Fruit fly (Drosophila melanogaster) whole organism, wandering third instar larva: ENCODE data around the gene Atpalpha.

ENCODE experiments used
- Abd-B ChIP-seq: fragments of >200 bp; optimal IDR thresholded peaks from 2 replicates; lab custom pipeline; 2017; ENCODE audit warnings: missing biosample characterization, missing genetic modification characterization
- HLH106 ChIP-seq: fragments of 200-800 bp; optimal IDR thresholded peaks from 3 replicates; lab custom pipeline; 2019; ENCODE audit warnings: missing biosample characterization, mild to moderate bottlenecking, missing genetic modification characterization, moderate library complexity
- Myc ChIP-seq: fragments of >200 bp; optimal IDR thresholded peaks from 2 replicates; lab custom pipeline; 2017
- Sp1 ChIP-seq: fragments of 200-800 bp; sonication (Bioruptor generic); optimal IDR thresholded peaks from 3 replicates; lab custom pipeline; 2019; ENCODE audit warnings: missing biosample characterization, mild to moderate bottlenecking, missing genetic modification characterization, moderate library complexity
- Vsx2 ChIP-seq: fragments of 200-300, 225-300 bp; sonication (Bioruptor generic); optimal IDR thresholded peaks from 2 replicates; lab custom pipeline; 2018; ENCODE audit warnings: missing biosample characterization, missing genetic modification characterization; ENCODE audit not compliant: partially characterized antibody
- br ChIP-seq: fragments of 200-800 bp; sonication (Bioruptor generic); optimal IDR thresholded peaks from 2 replicates; lab custom pipeline; 2016; ENCODE audit warnings: missing biosample characterization, missing genetic modification characterization
- dmrt93B ChIP-seq: fragments of 200-800 bp; sonication (Bioruptor generic); optimal IDR thresholded peaks from 2 replicates; lab custom pipeline; 2018; ENCODE audit warnings: missing biosample characterization, mild to moderate bottlenecking, missing genetic modification characterization
- dsf ChIP-seq: sonication (Bioruptor generic); optimal IDR thresholded peaks from 2 replicates; lab custom pipeline; 2016; ENCODE audit warnings: missing biosample characterization, missing genetic modification characterization, borderline replicate concordance
- jim ChIP-seq: fragments of 175-275, 200-325 bp; sonication (Bioruptor generic); optimal IDR thresholded peaks from 2 replicates; lab custom pipeline; 2016; ENCODE audit warnings: missing biosample characterization, mild to moderate bottlenecking, missing genetic modification characterization
- pan ChIP-seq: fragments of >200 bp; optimal IDR thresholded peaks from 2 replicates; lab custom pipeline; 2017
- psq ChIP-seq: fragments of 200-800 bp; sonication (Bioruptor generic); optimal IDR thresholded peaks from 3 replicates; lab custom pipeline; 2017; ENCODE audit warnings: missing biosample characterization, mild to moderate bottlenecking, missing genetic modification characterization, moderate library complexity
- tai ChIP-seq: sonication (Bioruptor generic); optimal IDR thresholded peaks from 2 replicates; lab custom pipeline; 2016; ENCODE audit warnings: missing biosample characterization, missing genetic modification characterization

dm6 chr3R:20946774-20947173, 1.7 kb upstream of the Atpalpha start:
- TF ChIP-seq Myc (lab: Kevin White, UChicago), result no peak
- no peak for TF ChIP-seq tai (GFP tag; lab: Kevin White, UChicago)
- no peak for TF ChIP-seq Sp1
- TF ChIP-seq br (GFP tag; lab: Kevin White, UChicago), result no peak
- no peak for TF ChIP-seq Abd-B
- TF ChIP-seq dsf (GFP tag; lab: Kevin White, UChicago), result no peak
- no peak for TF ChIP-seq dmrt93B (GFP tag; lab: Kevin White, UChicago)
- no peak for TF ChIP-seq pan
- TF ChIP-seq Vsx2 (GFP tag; lab: Kevin White, UChicago), result no peak
- no peak for TF ChIP-seq HLH106 (tag; lab: Kevin White, UChicago)
- TF ChIP-seq jim (GFP tag; lab: Kevin White, UChicago), result no peak
- TF ChIP-seq psq (GFP tag; lab: Kevin White, UChicago), result no peak
